Fruit fly (Drosophila melanogaster) whole organism, embryonic: ENCODE results near the gene SIFaR.
A peak's percentile ranks its signal among the peaks of the same experiment; 100 is the strongest.

Experiments used
- Bdp1 ChIP-seq: fragments of 200-800 bp; sonication (Bioruptor generic); optimal IDR thresholded peaks from 3 replicates; lab custom pipeline; 2016; ENCODE audit warnings: missing biosample characterization, missing genetic modification characterization
- CG10565 ChIP-seq: fragments of 200-800 bp; sonication (Bioruptor generic); optimal IDR thresholded peaks from 3 replicates; lab custom pipeline; 2016; ENCODE audit warnings: missing biosample characterization, mild to moderate bottlenecking, missing genetic modification characterization
- CG11398 ChIP-seq: fragments of 200-800 bp; sonication (Bioruptor generic); optimal IDR thresholded peaks from 2 replicates; lab custom pipeline; 2016; ENCODE audit warnings: missing biosample characterization, missing genetic modification characterization
- CG12104 ChIP-seq: fragments of 200-800 bp; sonication (Bioruptor generic); optimal IDR thresholded peaks from 3 replicates; lab custom pipeline; 2016; ENCODE audit warnings: missing biosample characterization, missing genetic modification characterization
- CG12236 ChIP-seq: fragments of 200-800 bp; sonication (Bioruptor generic); optimal IDR thresholded peaks from 2 replicates; lab custom pipeline; 2016; ENCODE audit warnings: missing biosample characterization, missing genetic modification characterization
- CG12391 ChIP-seq: fragments of 200-800 bp; sonication (Bioruptor generic); optimal IDR thresholded peaks from 3 replicates; lab custom pipeline; 2018; ENCODE audit warnings: missing biosample characterization, mild to moderate bottlenecking, missing genetic modification characterization, moderate library complexity
- CG12769 ChIP-seq: fragments of 200-800 bp; sonication (Bioruptor generic); optimal IDR thresholded peaks from 2 replicates; lab custom pipeline; 2019; ENCODE audit warnings: missing biosample characterization, mild to moderate bottlenecking, missing genetic modification characterization, moderate library complexity
- CG14667 ChIP-seq: fragments of 200-800 bp; sonication (Bioruptor generic); IDR thresholded peaks from 2 replicates; pipeline ENCODE4 v1.3.6; 2022; ENCODE audit warnings: missing biosample characterization, missing genetic modification characterization
- CG15514 ChIP-seq: fragments of 200-800 bp; sonication (Bioruptor generic); optimal IDR thresholded peaks from 3 replicates; lab custom pipeline; 2017; ENCODE audit warnings: missing biosample characterization, missing genetic modification characterization, mild to moderate bottlenecking, moderate library complexity, missing genetic modification reagents
- CG17186 ChIP-seq: fragments of 200-800 bp; sonication (Bioruptor generic); optimal IDR thresholded peaks from 3 replicates; lab custom pipeline; 2017; ENCODE audit warnings: missing biosample characterization, missing genetic modification reagents, missing genetic modification characterization
- CG17385 ChIP-seq: fragments of 200-800 bp; sonication (Bioruptor generic); optimal IDR thresholded peaks from 3 replicates; lab custom pipeline; 2018; ENCODE audit warnings: missing biosample characterization, mild to moderate bottlenecking, missing genetic modification characterization
- CG18619 ChIP-seq: fragments of 200-800 bp; sonication (Bioruptor generic); optimal IDR thresholded peaks from 3 replicates; lab custom pipeline; 2017; ENCODE audit warnings: missing biosample characterization, mild to moderate bottlenecking, missing genetic modification characterization
- CG31441 ChIP-seq: fragments of 200-800 bp; sonication (Bioruptor generic); IDR thresholded peaks from 2 replicates; pipeline ENCODE4 v1.3.6; 2022; ENCODE audit warnings: missing biosample characterization, missing genetic modification characterization
- CG32767 ChIP-seq: fragments of 200-800 bp; sonication (Bioruptor generic); IDR thresholded peaks from 2 replicates; pipeline ENCODE4 v1.3.6; 2022; ENCODE audit warnings: missing biosample characterization, missing genetic modification characterization
- CG34376 ChIP-seq: fragments of 200-800 bp; sonication (Bioruptor generic); optimal IDR thresholded peaks from 2 replicates; lab custom pipeline; 2018; ENCODE audit warnings: missing biosample characterization, mild to moderate bottlenecking, missing genetic modification characterization
- CG4282 ChIP-seq: fragments of 200-800 bp; sonication (Bioruptor generic); optimal IDR thresholded peaks from 2 replicates; lab custom pipeline; 2016; ENCODE audit warnings: missing biosample characterization, missing genetic modification characterization
- CG4328 ChIP-seq: fragments of 200-800 bp; sonication (Bioruptor generic); optimal IDR thresholded peaks from 3 replicates; lab custom pipeline; 2017; ENCODE audit warnings: missing biosample characterization, missing genetic modification reagents, missing genetic modification characterization
- CG4854 ChIP-seq: fragments of 200-800 bp; sonication (Bioruptor generic); optimal IDR thresholded peaks from 2 replicates; lab custom pipeline; 2016; ENCODE audit warnings: missing biosample characterization, missing genetic modification characterization, inconsistent platforms
- CG5245 ChIP-seq: fragments of 200-800 bp; sonication (Bioruptor generic); optimal IDR thresholded peaks from 3 replicates; lab custom pipeline; 2016; ENCODE audit warnings: missing biosample characterization, missing genetic modification characterization
- CG6791 ChIP-seq: fragments of 200-800 bp; sonication (Bioruptor generic); IDR thresholded peaks from 3 replicates; pipeline ENCODE4 v1.3.6; 2022; ENCODE audit warnings: missing biosample characterization, missing genetic modification characterization; ENCODE audit not compliant: partially characterized antibody
- CG6813 ChIP-seq: fragments of 200-800 bp; sonication (Bioruptor generic); optimal IDR thresholded peaks from 2 replicates; lab custom pipeline; 2017; ENCODE audit warnings: missing biosample characterization, missing genetic modification characterization, mild to moderate bottlenecking, moderate library complexity, missing genetic modification reagents
- CrebB ChIP-seq: fragments of 200-800 bp; sonication (Bioruptor generic); optimal IDR thresholded peaks from 3 replicates; lab custom pipeline; 2018; ENCODE audit warnings: missing biosample characterization, mild to moderate bottlenecking, missing genetic modification characterization
- D ChIP-seq, 2 experiments: fragments of 200-800 bp in 1 of 2; fragments of >200 bp in 1 of 2; sonication (Bioruptor generic) in 1 of 2; optimal IDR thresholded peaks; 2 replicates in 1 of 2; 3 replicates in 1 of 2; lab custom pipeline; 2017; ENCODE audit warnings: mild to moderate bottlenecking in 1 of 2, missing biosample characterization in 1 of 2, missing genetic modification characterization in 1 of 2, missing genetic modification reagents in 1 of 2
- Gsc ChIP-seq: fragments of 200-800 bp; sonication (Bioruptor generic); IDR thresholded peaks from 2 replicates; pipeline ENCODE4 v1.3.6; 2022; ENCODE audit warnings: missing biosample characterization, missing genetic modification characterization
- HLH54F ChIP-seq: fragments of 200-800 bp; sonication (Bioruptor generic); optimal IDR thresholded peaks from 3 replicates; lab custom pipeline; 2016; ENCODE audit warnings: missing biosample characterization, missing genetic modification characterization
- Hr3 ChIP-seq: fragments of 200-800 bp; sonication (Bioruptor generic); optimal IDR thresholded peaks from 3 replicates; lab custom pipeline; 2016; ENCODE audit warnings: missing biosample characterization, missing genetic modification characterization
- MESR4 ChIP-seq: fragments of 200-800 bp; sonication (Bioruptor generic); optimal IDR thresholded peaks from 2 replicates; lab custom pipeline; 2018; ENCODE audit warnings: missing biosample characterization, mild to moderate bottlenecking, missing genetic modification characterization, moderate library complexity
- Meics ChIP-seq: fragments of 200-800 bp; sonication (Bioruptor generic); optimal IDR thresholded peaks from 2 replicates; lab custom pipeline; 2017; ENCODE audit warnings: missing biosample characterization, mild to moderate bottlenecking, missing genetic modification characterization
- Myb ChIP-seq: fragments of 200-800 bp; sonication (Bioruptor generic); optimal IDR thresholded peaks from 2 replicates; lab custom pipeline; 2016; ENCODE audit warnings: missing biosample characterization, missing genetic modification characterization
- Rfx ChIP-seq: fragments of 200-800 bp; sonication (Bioruptor generic); IDR thresholded peaks from 2 replicates; pipeline ENCODE4 v1.3.6; 2022; ENCODE audit warnings: missing biosample characterization, missing genetic modification characterization
- ab ChIP-seq: fragments of 200-800 bp; sonication (Bioruptor generic); optimal IDR thresholded peaks from 2 replicates; lab custom pipeline; 2016; ENCODE audit warnings: missing biosample characterization, missing genetic modification characterization
- ase ChIP-seq: fragments of 200-800 bp; sonication (Bioruptor generic); IDR thresholded peaks from 3 replicates; pipeline ENCODE4 v1.3.6; 2022; ENCODE audit warnings: missing biosample characterization, missing genetic modification characterization
- bcd ChIP-seq: fragments of 200-800 bp; sonication (Bioruptor generic); optimal IDR thresholded peaks from 2 replicates; lab custom pipeline; 2017; ENCODE audit warnings: missing biosample characterization, mild to moderate bottlenecking, missing genetic modification characterization
- corto ChIP-seq: fragments of 200-800 bp; sonication (Bioruptor generic); optimal IDR thresholded peaks from 2 replicates; lab custom pipeline; 2016; ENCODE audit warnings: missing biosample characterization, mild to moderate bottlenecking, missing genetic modification characterization, moderate library complexity
- croc ChIP-seq: fragments of 200-800 bp; sonication (Bioruptor generic); conservative IDR thresholded peaks from 3 replicates; pipeline ENCODE4 v1.3.6; 2022; ENCODE audit warnings: missing biosample characterization, missing genetic modification characterization
- da ChIP-seq: fragments of 200-800 bp; sonication (Bioruptor generic); optimal IDR thresholded peaks from 2 replicates; lab custom pipeline; 2016; ENCODE audit warnings: missing biosample characterization, missing genetic modification characterization
- ham ChIP-seq: fragments of 200-800 bp; sonication (Bioruptor generic); IDR thresholded peaks from 2 replicates; pipeline ENCODE4 v1.3.6; 2022; ENCODE audit warnings: missing biosample characterization, missing genetic modification characterization
- her ChIP-seq: fragments of 200-800 bp; sonication (Bioruptor generic); optimal IDR thresholded peaks from 2 replicates; lab custom pipeline; 2016; ENCODE audit warnings: missing biosample characterization, missing genetic modification characterization
- hkb ChIP-seq, 2 experiments: fragments of 200-800 bp in 1 of 2; fragments of >200 bp in 1 of 2; sonication (Bioruptor generic) in 1 of 2; IDR thresholded peaks in 1 of 2; optimal IDR thresholded peaks in 1 of 2; 2 replicates each; pipeline versions ENCODE4 v1.3.6 to Lab custom; 2017 to 2022; ENCODE audit warnings: missing biosample characterization in 1 of 2, missing genetic modification characterization in 1 of 2
- klu ChIP-seq: fragments of 200-800 bp; sonication (Bioruptor generic); IDR thresholded peaks from 2 replicates; pipeline ENCODE4 v1.3.6; 2022; ENCODE audit warnings: missing biosample characterization, missing genetic modification characterization
- otp ChIP-seq: fragments of 200-800 bp; sonication (Bioruptor generic); IDR thresholded peaks from 3 replicates; pipeline ENCODE4, ENCODE4 v1.3.6; 2022; ENCODE audit warnings: missing biosample characterization, missing genetic modification characterization
- pnt ChIP-seq: fragments of 200-800 bp; sonication (Bioruptor generic); optimal IDR thresholded peaks from 3 replicates; lab custom pipeline; 2016; ENCODE audit warnings: missing biosample characterization, missing genetic modification characterization
- psq ChIP-seq: fragments of 200-800 bp; sonication (Bioruptor generic); optimal IDR thresholded peaks from 2 replicates; lab custom pipeline; 2017; ENCODE audit warnings: missing biosample characterization, missing genetic modification characterization
- ro ChIP-seq: fragments of 200-800 bp; sonication (Bioruptor generic); IDR thresholded peaks from 2 replicates; pipeline ENCODE4 v1.3.6; 2022; ENCODE audit warnings: missing biosample characterization, missing genetic modification characterization
- sens-2 ChIP-seq: fragments of 200-800 bp; sonication (Bioruptor generic); IDR thresholded peaks from 2 replicates; pipeline ENCODE4 v1.3.6; 2022; ENCODE audit warnings: missing biosample characterization, missing genetic modification characterization
- trem ChIP-seq: fragments of 200-800 bp; optimal IDR thresholded peaks from 3 replicates; lab custom pipeline; 2019; ENCODE audit warnings: missing biosample characterization, mild to moderate bottlenecking, missing genetic modification characterization, moderate library complexity
- tup ChIP-seq: fragments of 200-800 bp; sonication (Bioruptor generic); optimal IDR thresholded peaks from 2 replicates; lab custom pipeline; 2016; ENCODE audit warnings: missing biosample characterization, mild to moderate bottlenecking, missing genetic modification characterization, moderate library complexity
- vnd ChIP-seq: fragments of 200-800 bp; sonication (Bioruptor generic); IDR thresholded peaks from 3 replicates; pipeline ENCODE4 v1.3.6; 2022; ENCODE audit warnings: missing biosample characterization, missing genetic modification characterization; ENCODE audit not compliant: partially characterized antibody
- yki ChIP-seq: fragments of >200 bp; optimal IDR thresholded peaks from 3 replicates; lab custom pipeline; 2018
- zfh1 ChIP-seq: fragments of 200-800 bp; sonication (Bioruptor generic); IDR thresholded peaks from 3 replicates; pipeline ENCODE4 v1.3.6; 2022; ENCODE audit warnings: missing biosample characterization, missing genetic modification characterization

Gene SIFaR

dm6 chr3R:21296038-21296727 is 2.4 kb upstream of the SIFaR start (continued):
- TF ChIP-seq tup (GFP tag; lab: Kevin White, UChicago), result peak; percentile 49
- TF ChIP-seq Hr3 (GFP tag; lab: Kevin White, UChicago), result peak; percentile 82
- peak; percentile 91 for TF ChIP-seq Meics (GFP tag; lab: Kevin White, UChicago)
- TF ChIP-seq HLH54F, result peak; percentile 80
- no peak for TF ChIP-seq zfh1 (GFP tag; lab: Robert Waterston, UW)
- no peak for TF ChIP-seq ab (GFP tag; lab: Kevin White, UChicago)
- peak; percentile 87 for TF ChIP-seq CG6813 (GFP tag; lab: Kevin White, UChicago)
- peak; percentile 68 for TF ChIP-seq corto (GFP tag; lab: Kevin White, UChicago)
- TF ChIP-seq CG4854 (GFP tag; lab: Kevin White, UChicago), result peak; percentile 54
- no peak for TF ChIP-seq ro
- TF ChIP-seq CG17186, result no peak
- TF ChIP-seq Myb (GFP tag; lab: Kevin White, UChicago), result no peak
- peak; percentile 86 for TF ChIP-seq CG17385 (GFP tag; lab: Kevin White, UChicago)
- TF ChIP-seq hkb (optimal IDR thresholded peaks at IDR 0.05; lab: Kevin White, UChicago), result no peak
- no peak for TF ChIP-seq hkb (GFP tag; IDR thresholded peaks at IDR 0.05; lab: Robert Waterston, UW)
- no peak for TF ChIP-seq CG32767 (GFP tag; lab: Robert Waterston, UW)
- no peak for TF ChIP-seq ase (GFP tag; lab: Robert Waterston, UW)
- no peak for TF ChIP-seq vnd (GFP tag; lab: Robert Waterston, UW)
- peak; percentile 70 for TF ChIP-seq trem (tag; lab: Kevin White, UChicago)
- peak; percentile 91 for TF ChIP-seq CG12391
- TF ChIP-seq Rfx (GFP tag; lab: Robert Waterston, UW), result no peak
- peak; percentile 32 for TF ChIP-seq MESR4 (GFP tag; lab: Kevin White, UChicago)
- peak; percentile 96 for TF ChIP-seq CG34376 (GFP tag; lab: Kevin White, UChicago)
- peak; percentile 41; the same call in 2 of the 3 replicates for TF ChIP-seq croc
- peak; percentile 53 for TF ChIP-seq CG5245 (GFP tag; lab: Kevin White, UChicago)
- TF ChIP-seq CG11398 (GFP tag; lab: Kevin White, UChicago), result peak; percentile 51
- TF ChIP-seq sens-2 (GFP tag; lab: Robert Waterston, UW), result no peak
- TF ChIP-seq otp (GFP tag; lab: Robert Waterston, UW), result no peak
- TF ChIP-seq klu, result no peak
- no peak for TF ChIP-seq CG14667 (GFP tag; lab: Robert Waterston, UW)
- TF ChIP-seq Bdp1 (GFP tag; lab: Kevin White, UChicago), result peak; percentile 47
- peak; percentile 40 for TF ChIP-seq CG12236 (GFP tag; lab: Kevin White, UChicago)
- TF ChIP-seq D (optimal IDR thresholded peaks at IDR 0.05; lab: Kevin White, UChicago), result no peak
- TF ChIP-seq D (GFP tag; optimal IDR thresholded peaks at IDR 0.05; lab: Kevin White, UChicago), result peak; percentile 71
- TF ChIP-seq CG4328, result peak; percentile 60
- peak; percentile 89 for TF ChIP-seq CG18619 (GFP tag; lab: Kevin White, UChicago)
- peak; percentile 85 for TF ChIP-seq bcd (GFP tag; lab: Kevin White, UChicago)
- no peak for TF ChIP-seq pnt (GFP tag; lab: Kevin White, UChicago)
- TF ChIP-seq CG31441 (GFP tag; lab: Robert Waterston, UW), result no peak
- TF ChIP-seq ham (GFP tag; lab: Robert Waterston, UW), result no peak
- peak; percentile 66 for TF ChIP-seq CG15514 (GFP tag; lab: Kevin White, UChicago)
- TF ChIP-seq Gsc (GFP tag; lab: Robert Waterston, UW), result no peak
- TF ChIP-seq psq (GFP tag; lab: Kevin White, UChicago), result peak; percentile 61
- TF ChIP-seq CG12769 (tag; lab: Kevin White, UChicago), result peak; percentile 86
- TF ChIP-seq da (GFP tag; lab: Kevin White, UChicago), result no peak
- TF ChIP-seq CG12104 (GFP tag; lab: Kevin White, UChicago), result peak; percentile 61
- no peak for TF ChIP-seq CG10565 (GFP tag; lab: Kevin White, UChicago)
- TF ChIP-seq CG6791 (GFP tag; lab: Robert Waterston, UW), result no peak
- TF ChIP-seq CrebB, result peak; percentile 79
- TF ChIP-seq her (GFP tag; lab: Kevin White, UChicago), result peak; percentile 58
- no peak for TF ChIP-seq CG4282 (GFP tag; lab: Kevin White, UChicago)
- TF ChIP-seq yki, result no peak
